Fruit fly (Drosophila melanogaster): ENCODE data around the gene Ada1-2.

DNA sequence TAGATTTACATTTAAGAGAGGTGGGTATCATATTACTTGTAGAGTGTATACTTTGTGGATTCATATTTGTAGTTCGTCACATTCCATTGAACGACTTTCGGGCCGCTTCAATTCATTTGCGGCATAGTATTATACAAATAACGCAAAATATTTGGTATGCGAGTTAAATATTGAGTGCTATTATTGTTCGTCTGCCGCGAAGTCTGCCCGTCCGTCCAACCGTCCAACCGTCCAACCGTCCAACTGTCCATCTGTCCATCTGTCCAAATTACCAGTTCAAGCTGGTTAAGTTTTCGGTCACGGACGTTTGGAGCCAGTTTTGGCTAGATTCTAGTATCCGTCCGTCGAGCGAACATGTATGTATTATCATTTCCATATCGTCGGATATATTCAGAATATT, 31.4 kb downstream of the Ada1-2 start:
- TF ChIP-seq psq (optimal IDR thresholded peaks at IDR 0.05) = no peak
- no peak for TF ChIP-seq pan (optimal IDR thresholded peaks at IDR 0.05)
- TF ChIP-seq CG8478 (optimal IDR thresholded peaks at IDR 0.05) = no peak
- no peak for TF ChIP-seq EcR (GFP tag; optimal IDR thresholded peaks at IDR 0.05)
